Fruit fly (Drosophila melanogaster): ENCODE results near the gene CG31496.

- TF ChIP-seq pan (optimal IDR thresholded peaks at IDR 0.05) (no peak), psq (optimal IDR thresholded peaks at IDR 0.05) (no peak), CG8478 (optimal IDR thresholded peaks at IDR 0.05) (no peak), EcR (GFP tag; optimal IDR thresholded peaks at IDR 0.05) (no peak), usp (GFP tag; optimal IDR thresholded peaks at IDR 0.05) (no peak)
These were observed 22.3 kb upstream of the CG31496 start for dm6 chr3R:7322549-7322948.

Data from whole organism.